Worm (Caenorhabditis elegans) whole organism, L4/young adult: ENCODE measurements around the gene C34C6.10.

ENCODE experiments used
- W03F9.2 ChIP-seq: fragments of 150-350 bp; optimal IDR thresholded peaks from 2 replicates; lab custom pipeline; 2014; ENCODE audit warnings: missing biosample characterization, missing genetic modification characterization
- dao-5 ChIP-seq: sonication (generic microtip); optimal IDR thresholded peaks from 2 replicates; lab custom pipeline; 2016; ENCODE audit warnings: missing genotype, missing genetic modification characterization, moderate library complexity, missing compliant biosample characterization
- him-1 ChIP-seq: sonication (generic microtip); optimal IDR thresholded peaks from 2 replicates; lab custom pipeline; 2016; ENCODE audit warnings: missing genotype, missing genetic modification reagents, missing genetic modification characterization, missing compliant biosample characterization

The C34C6.10 gene

DNA sequence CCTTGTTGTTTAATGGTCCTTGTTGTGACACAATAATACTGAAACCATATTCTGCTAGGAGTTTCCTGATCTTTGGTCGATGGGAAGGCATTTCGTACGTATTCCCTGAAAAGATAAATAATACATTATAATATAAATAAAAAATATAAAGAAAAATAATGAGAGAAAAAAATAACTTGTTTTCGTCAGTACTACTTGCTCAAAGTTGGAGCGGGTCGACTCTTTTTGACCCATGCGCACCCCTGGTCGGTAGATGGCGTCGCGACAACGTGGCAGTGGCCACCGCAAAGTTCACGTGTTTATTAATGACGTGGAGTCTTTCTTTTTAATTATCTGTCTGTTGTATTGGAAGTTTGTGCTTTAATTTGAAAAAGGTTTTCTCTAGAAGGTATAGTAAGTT, at the start of gene C34C6.10:
Gene C34C6.10, minus strand, starts transcription at position 101 of the 400 bp plus-strand sequence.
- TF ChIP-seq dao-5 (tag; lab: Kevin White, UChicago) (no peak), W03F9.2 (tag; lab: Kevin White, UChicago) (no peak), him-1 (tag; lab: Kevin White, UChicago) (no peak)

DNA sequence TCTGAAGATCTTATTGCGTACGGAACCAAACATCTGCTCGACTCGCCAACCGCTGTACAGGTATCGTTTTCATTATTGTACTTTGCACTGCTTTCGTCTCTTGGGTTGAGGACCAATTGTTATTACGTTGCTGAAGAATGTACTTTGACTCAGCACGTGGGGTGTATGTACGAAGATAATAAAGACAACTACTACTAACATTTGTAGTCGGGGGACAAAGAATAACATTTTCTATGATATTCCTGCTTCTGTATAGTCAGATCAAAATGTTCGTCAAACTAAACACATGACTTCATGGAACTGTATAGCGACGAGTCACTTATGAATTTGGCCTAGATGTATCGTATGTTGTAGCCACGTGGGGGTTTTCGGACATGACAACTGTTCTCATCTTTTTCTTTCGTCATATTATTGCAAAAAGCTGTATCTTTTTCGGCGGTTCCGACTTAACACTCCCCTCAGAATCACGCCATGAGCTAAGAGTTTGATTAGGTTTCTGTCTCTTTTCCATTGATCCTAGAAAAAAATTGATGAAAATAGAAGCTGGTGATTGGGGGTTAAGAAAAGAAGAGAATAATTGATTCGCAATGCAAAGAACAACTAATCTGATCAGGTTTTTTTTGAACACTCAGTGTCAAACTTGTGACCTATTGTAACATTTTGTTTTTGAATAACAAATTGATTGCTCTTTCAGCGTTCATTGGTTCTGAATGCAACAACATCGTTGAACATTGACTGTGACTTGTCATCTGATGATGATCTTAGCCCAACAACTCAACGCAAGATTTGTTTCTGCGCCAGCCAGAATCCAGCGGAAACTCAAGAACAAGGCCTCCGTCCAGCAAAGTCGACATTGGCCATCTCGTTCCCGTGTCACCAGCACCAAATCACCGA, 49.1 kb upstream of the C34C6.10 start:
- TF ChIP-seq dao-5 (tag; lab: Kevin White, UChicago) (no peak), W03F9.2 (tag; lab: Kevin White, UChicago) (no peak), him-1 (tag; lab: Kevin White, UChicago) (no peak)

DNA sequence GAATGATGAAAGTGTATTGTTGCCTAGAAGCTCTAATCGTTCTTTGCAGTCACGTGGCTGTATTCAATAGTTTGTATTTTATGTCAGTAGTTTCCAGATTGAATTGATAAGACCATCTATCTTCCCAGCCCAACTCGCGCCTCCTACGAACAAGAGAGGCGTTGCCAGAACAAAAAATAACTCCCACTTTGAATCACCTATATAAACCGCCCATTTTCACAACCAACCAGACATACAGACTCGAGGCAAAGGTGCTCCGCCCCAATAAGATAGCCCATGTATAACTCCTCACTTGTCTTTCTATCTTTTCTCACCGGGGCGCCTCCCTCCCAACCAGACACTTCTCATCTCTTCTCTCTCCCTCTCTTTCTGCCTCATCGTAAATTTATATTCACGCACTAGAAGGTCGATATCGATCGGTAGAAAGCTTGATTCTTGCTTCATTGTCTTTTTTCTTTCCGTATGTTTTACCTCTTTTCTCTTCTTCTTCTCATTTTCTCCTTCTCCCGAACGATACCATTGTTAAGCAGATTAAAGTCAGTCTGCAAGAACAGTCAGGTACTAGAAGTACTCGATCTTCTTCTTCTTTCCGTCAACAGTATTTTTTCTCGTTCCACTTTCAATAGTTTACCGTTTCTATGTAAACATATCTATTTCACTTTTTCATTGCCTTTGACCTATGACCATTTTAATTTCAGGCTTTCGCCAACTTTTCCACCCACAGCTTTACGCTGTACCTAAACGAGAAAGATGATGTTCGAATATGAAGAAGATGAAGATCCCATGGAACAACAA, 47.9 kb upstream of the C34C6.10 start, which contains the start of gene mak-1:
Gene mak-1, plus strand, starts transcription at position 693 of the 795 bp plus-strand sequence.
- TF ChIP-seq him-1 (tag; lab: Kevin White, UChicago) = no peak
- no peak for TF ChIP-seq dao-5 (tag; lab: Kevin White, UChicago)
- no peak for TF ChIP-seq W03F9.2 (tag; lab: Kevin White, UChicago)

DNA sequence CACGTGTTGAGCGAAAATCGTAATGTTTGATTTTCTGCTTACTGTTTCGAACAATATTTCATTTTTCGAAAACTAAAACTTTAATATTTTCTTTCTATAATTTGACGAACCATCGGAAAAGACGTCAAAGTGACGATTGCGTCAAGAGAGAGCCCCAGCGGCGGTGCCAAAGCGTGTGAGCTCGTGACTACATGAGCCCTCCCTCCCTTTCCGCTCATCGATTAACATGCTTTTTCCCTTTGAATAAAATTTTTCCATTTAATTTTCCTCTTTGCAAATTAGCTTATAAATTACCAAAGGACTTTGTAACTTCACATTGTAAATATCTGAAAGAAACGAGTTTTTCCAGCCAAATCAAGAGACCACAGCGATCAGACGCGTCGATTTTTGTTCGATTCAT, 47.3 kb upstream of the C34C6.10 start:
- TF ChIP-seq dao-5 (tag; lab: Kevin White, UChicago) (no peak), W03F9.2 (tag; lab: Kevin White, UChicago) (no peak), him-1 (tag; lab: Kevin White, UChicago) (no peak)

DNA sequence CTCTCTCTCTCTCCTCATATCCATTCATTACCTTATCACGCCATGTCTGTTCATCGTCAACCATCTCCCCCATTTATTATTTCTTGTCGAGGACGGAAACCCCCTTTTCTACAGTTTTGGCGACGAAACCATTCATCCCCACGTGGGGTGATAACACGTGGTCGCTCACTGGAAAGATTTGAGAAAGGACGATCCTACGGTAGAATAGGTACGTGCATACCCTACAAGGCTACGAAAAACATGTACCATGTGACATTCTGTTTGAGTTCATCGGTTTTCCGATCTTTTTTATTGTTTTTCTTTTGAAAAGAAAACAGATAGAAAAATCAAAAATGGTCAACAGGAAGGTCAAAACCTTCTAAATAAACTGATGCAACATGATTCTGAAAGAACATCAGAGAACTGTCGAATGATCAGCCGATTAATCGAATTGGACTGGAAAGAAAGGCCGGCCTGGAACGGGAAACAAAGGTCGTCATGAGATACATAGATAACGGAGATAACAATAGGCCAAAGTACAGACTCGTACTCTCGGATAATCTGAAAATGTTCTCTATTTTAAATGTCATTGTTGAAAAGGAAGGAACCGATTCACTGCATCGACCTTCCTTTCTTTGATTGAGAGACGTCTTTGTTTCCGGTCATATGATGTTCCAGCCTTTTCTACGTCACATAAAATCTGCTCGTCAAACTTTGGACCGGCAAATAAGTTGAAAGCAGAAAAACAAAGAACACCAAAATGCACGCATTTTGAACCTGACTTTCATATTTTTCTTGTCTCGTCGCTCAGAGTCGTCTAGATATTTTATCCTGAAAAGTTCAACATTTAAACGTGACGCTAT, 46.5 kb upstream of the C34C6.10 start:
- no peak for TF ChIP-seq dao-5 (tag; lab: Kevin White, UChicago)
- no peak for TF ChIP-seq W03F9.2 (tag; lab: Kevin White, UChicago)
- no peak for TF ChIP-seq him-1 (tag; lab: Kevin White, UChicago)

DNA sequence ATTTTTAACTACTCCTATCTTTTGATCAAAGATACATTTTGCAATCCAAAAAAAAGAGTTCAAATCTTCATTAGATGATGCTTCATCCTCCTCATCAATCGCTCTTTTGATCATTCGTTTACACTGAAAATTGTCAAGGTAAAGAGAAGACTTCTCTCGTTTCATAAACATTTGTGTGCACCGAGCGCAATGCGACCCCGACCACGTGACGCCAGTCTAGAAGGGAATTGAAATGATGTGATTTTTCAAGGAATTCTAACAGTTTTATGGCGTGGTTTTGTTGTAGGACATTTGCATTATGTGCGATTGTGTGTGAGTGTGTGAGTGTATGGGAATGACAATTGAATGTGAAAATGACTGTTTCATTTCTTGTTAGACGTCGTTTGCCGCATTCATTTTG, 45.6 kb upstream of the C34C6.10 start:
- TF ChIP-seq W03F9.2 (tag; lab: Kevin White, UChicago) (no peak), dao-5 (tag; lab: Kevin White, UChicago) (no peak), him-1 (tag; lab: Kevin White, UChicago) (no peak)

DNA sequence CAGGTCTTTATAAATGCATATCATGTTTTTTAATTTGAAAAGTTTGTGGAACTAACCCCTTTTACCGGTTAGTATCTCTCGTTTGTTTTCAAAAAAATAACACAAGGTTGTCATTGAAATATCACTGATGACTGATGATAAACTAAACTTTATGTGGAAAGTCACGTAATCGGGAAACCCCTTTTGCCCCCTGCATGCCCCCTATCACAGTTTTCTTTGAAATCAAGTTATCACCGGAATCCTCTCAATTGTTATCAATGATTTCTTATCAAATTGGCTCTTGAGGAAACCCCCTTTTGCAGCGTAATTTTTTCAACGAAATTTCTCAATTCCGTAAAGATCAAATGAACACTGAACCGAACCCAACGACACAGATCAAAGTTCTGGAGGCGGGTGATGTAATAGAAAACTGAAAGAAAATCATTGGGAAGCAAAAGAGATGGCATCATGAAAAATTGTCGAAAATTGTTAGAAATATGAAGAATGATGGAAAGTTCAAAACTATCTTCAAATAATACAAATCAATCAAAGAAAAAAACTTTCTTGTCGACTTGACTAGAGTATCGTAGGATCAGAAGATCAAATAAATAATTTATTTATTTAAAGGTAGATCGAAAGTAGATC, 44.8 kb upstream of the C34C6.10 start:
- TF ChIP-seq W03F9.2 (tag; lab: Kevin White, UChicago) (no peak), dao-5 (tag; lab: Kevin White, UChicago) (no peak), him-1 (tag; lab: Kevin White, UChicago) (no peak)

DNA sequence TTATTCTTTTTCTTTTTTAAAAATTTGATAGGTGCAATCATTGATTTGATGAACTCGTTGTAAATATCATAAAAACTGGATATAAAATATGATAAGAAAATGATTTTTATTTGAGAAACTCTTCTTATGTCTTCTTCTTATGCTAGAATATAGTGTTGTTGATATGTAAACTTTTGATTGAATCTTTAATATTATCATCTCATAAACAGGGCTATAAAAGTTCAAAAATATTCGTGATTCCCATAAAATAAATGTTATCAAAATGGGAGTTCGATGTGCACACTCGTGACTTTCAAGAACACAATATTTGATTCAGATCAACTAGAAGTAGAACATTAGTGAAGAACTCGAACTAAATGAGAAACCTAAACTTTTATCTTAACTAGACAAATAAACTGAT, 43.3 kb upstream of the C34C6.10 start:
- no peak for TF ChIP-seq him-1 (tag; lab: Kevin White, UChicago)
- TF ChIP-seq dao-5 (tag; lab: Kevin White, UChicago) = no peak
- TF ChIP-seq W03F9.2 (tag; lab: Kevin White, UChicago) = no peak

DNA sequence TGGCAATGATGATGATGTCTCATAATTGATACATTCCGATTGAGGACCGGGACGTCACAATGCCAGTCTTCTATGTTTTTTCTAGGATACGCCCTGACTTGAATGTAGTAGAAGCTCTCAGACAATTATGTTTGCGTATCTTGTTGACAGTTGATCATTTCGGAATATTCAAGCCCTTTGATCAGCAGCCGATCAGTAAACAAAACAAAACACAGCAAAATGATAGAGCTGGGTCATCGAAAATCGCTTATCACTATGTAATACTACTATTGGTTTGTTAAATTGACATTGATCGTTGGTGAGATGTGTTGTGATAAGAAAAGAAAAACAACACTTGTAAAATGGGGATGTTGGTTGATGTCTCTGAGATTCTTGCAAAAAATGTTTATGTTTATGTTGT, 42.6 kb upstream of the C34C6.10 start:
- TF ChIP-seq dao-5 (tag; lab: Kevin White, UChicago) = no peak
- TF ChIP-seq W03F9.2 (tag; lab: Kevin White, UChicago) = no peak
- no peak for TF ChIP-seq him-1 (tag; lab: Kevin White, UChicago)

DNA sequence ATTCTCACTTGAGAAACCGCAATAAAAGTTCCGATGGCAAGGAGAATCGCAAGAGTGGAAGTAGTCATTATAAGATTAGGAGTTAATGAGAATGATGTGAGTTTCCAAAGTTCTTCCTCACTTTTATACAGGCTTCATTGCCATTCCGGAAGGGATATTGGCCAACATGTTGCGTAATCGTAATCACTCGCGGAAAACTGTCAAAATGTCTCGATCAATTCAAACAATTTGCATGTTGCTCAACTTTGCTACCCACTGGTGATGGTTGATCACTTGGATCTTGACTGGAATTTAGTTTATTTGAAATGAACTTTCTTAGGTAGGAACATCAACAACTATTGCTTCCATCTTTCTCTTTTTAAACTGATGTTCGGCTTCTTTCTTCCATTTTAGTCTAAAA, 41.8 kb upstream of the C34C6.10 start, which contains the start of gene idpb-4:
Gene idpb-4, minus strand, starts transcription at position 101 of the 400 bp plus-strand sequence.
- no peak for TF ChIP-seq dao-5 (tag; lab: Kevin White, UChicago)
- no peak for TF ChIP-seq W03F9.2 (tag; lab: Kevin White, UChicago)
- TF ChIP-seq him-1 (tag; lab: Kevin White, UChicago) = no peak

DNA sequence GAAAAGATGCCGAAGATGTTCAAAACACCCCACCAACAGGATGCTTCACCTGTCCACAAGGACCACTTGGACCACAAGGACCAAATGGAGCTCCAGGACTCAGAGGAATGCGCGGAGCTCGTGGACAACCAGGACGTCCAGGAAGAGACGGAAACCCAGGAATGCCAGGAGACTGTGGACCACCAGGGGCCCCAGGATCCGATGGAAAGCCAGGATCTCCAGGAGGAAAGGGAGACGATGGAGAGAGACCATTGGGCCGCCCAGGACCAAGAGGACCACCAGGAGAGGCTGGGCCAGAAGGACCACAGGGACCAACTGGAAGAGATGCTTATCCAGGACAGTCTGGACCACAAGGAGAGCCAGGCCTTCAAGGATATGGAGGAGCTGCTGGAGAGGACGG, 37.9 kb upstream of the C34C6.10 start:
- TF ChIP-seq W03F9.2 (tag; lab: Kevin White, UChicago) (no peak), him-1 (tag; lab: Kevin White, UChicago) (no peak), dao-5 (tag; lab: Kevin White, UChicago) (no peak)
